Worm (Caenorhabditis elegans): ENCODE measurements around the gene str-35.

DNA sequence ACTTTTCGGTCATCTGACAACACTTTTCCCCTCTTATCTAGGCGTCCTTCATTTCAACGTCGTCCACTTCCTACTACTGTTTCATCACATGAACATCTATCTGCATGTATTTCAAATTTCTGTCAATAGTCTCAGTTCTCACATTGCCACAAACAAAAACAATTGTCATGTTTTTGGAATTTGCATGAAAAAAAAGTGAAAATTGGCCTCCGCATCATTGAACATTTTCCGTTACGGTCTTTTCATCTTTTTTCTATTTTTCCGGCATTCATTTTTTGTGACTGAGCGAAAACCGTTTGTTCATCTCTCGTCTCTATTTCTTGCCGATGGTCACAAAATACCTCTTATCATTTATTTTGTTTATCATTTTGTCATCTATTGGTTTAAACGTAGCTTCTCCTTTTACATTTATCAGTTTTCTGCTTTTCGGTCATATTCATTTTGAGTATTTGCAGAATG is 8.4 kb downstream of the str-35 start, which contains the start of gene exc-15:
- TF ChIP-seq tlf-1 (GFP tag; optimal IDR thresholded peaks at IDR 0.05) = no peak
- no peak for TF ChIP-seq lin-26 (GFP tag; IDR thresholded peaks at IDR 0.05)
- TF ChIP-seq sea-2 (GFP tag; IDR thresholded peaks at IDR 0.05) = no peak
- TF ChIP-seq fkh-3 (tag; optimal IDR thresholded peaks at IDR 0.05) = no peak
- TF ChIP-seq K12H6.12 (tag; optimal IDR thresholded peaks at IDR 0.05) = no peak
- no peak for TF ChIP-seq madf-6 (GFP tag; IDR thresholded peaks at IDR 0.05)
- TF ChIP-seq nhr-120 (GFP tag; IDR thresholded peaks at IDR 0.05) = no peak
- TF ChIP-seq let-607 (tag; optimal IDR thresholded peaks at IDR 0.05) = no peak
- no peak for TF ChIP-seq snpc-1.3 (tag; optimal IDR thresholded peaks at IDR 0.05; ENCODE audit: insufficient read depth)
- no peak for TF ChIP-seq ceh-91 (GFP tag; IDR thresholded peaks at IDR 0.05)
- TF ChIP-seq gei-17 (GFP tag; optimal IDR thresholded peaks at IDR 0.05) = no peak
- TF ChIP-seq ztf-6 (GFP tag; IDR thresholded peaks at IDR 0.05) = no peak
- TF ChIP-seq Y53F4B.3 (GFP tag; IDR thresholded peaks at IDR 0.05) = no peak

Measured in whole organism, young adult.